Worm (Caenorhabditis elegans): ENCODE data around the gene C17B7.12.

DNA sequence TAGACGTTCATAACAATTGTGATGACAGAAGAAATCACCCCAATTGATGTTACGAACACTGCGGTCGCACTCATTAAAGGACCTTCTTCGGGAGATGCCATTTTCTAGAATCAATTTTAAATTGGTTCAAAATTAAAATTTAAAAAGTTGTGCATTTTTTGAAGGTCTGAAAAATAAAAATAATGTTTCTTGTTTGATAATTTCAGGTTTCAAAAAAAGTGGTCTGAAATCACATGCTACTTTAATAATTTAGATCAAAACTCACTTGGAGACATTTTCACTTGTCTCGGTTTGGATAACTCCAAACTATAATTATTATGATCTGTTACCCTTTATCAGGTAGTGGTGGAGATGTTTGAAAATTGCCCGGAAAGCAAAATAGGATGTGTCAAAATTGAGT, 23.9 kb downstream of the C17B7.12 start, which contains the start of gene srbc-2:
- TF ChIP-seq F37D6.2 (tag; optimal IDR thresholded peaks at IDR 0.05) (no peak), fkh-10 (GFP tag; optimal IDR thresholded peaks at IDR 0.05) (no peak), lsy-2 (tag; optimal IDR thresholded peaks at IDR 0.05) (no peak), pha-4 (GFP tag; IDR thresholded peaks at IDR 0.05) (no peak), pha-4 (tag; optimal IDR thresholded peaks at IDR 0.05) (no peak), unc-39 (tag; optimal IDR thresholded peaks at IDR 0.05) (no peak), ceh-28 (tag; optimal IDR thresholded peaks at IDR 0.05) (no peak), lin-39 (tag; optimal IDR thresholded peaks at IDR 0.05) (no peak), nhr-10 (tag; optimal IDR thresholded peaks at IDR 0.05) (no peak), madf-9 (GFP tag; conservative IDR thresholded peaks at IDR 0.05) (no peak), D1046.2 (GFP tag; IDR thresholded peaks at IDR 0.05) (no peak)
